Fruit fly (Drosophila melanogaster) whole organism, wandering third instar larva: ENCODE results near the gene CG6733.

Experiments used
- CrebA ChIP-seq: fragments of 200-800 bp; sonication (Bioruptor generic); optimal IDR thresholded peaks from 2 replicates; lab custom pipeline; 2016; ENCODE audit warnings: missing biosample characterization, mild to moderate bottlenecking, missing genetic modification characterization, borderline replicate concordance
- GATAd ChIP-seq: sonication (Bioruptor generic); optimal IDR thresholded peaks from 2 replicates; lab custom pipeline; 2016; ENCODE audit warnings: missing biosample characterization, missing genetic modification characterization

DNA sequence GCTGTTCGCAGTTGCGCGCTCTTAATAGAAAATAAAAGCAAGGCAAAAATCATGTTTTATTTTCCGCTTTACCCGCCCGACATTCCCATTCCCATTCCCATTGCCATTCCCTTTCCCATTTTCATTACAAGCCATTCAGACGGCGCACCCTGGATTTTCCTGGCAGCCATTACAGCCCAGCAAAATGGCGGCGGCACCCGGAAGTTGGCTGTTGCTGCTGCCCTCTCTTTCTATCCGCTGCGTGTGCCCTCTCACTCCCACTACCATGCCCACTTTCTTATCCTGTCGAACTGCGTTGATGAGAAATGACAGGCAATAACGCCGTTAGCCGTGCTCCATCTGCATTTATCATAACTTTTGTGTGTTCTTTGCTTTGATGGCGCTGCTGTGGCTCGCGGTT, 9.3 kb upstream of the CG6733 start:
- no peak for TF ChIP-seq GATAd
- TF ChIP-seq CrebA (GFP tag; lab: Kevin White, UChicago), result no peak
